Fruit fly (Drosophila melanogaster) whole organism, prepupa: Measurements from ENCODE around the gene CG14321.

Source experiments
- Blimp-1 ChIP-seq: fragments of 200-800 bp; sonication (Bioruptor generic); optimal IDR thresholded peaks from 3 replicates; lab custom pipeline; 2017; ENCODE audit warnings: missing biosample characterization, missing genetic modification characterization, mild to moderate bottlenecking, moderate library complexity, missing genetic modification reagents
- CG10631 ChIP-seq: fragments of 200-800 bp; sonication (Bioruptor generic); optimal IDR thresholded peaks from 2 replicates; lab custom pipeline; 2016; ENCODE audit warnings: missing biosample characterization, missing genetic modification characterization
- CG10669 ChIP-seq: fragments of 200-800 bp; sonication (Bioruptor generic); optimal IDR thresholded peaks from 3 replicates; lab custom pipeline; 2018; ENCODE audit warnings: missing biosample characterization, mild to moderate bottlenecking, missing genetic modification characterization, moderate library complexity
- CG11294 ChIP-seq: fragments of 200-800 bp; sonication (Bioruptor generic); IDR thresholded peaks from 2 replicates; pipeline ENCODE4 v1.3.6; 2022; ENCODE audit warnings: missing biosample characterization, missing genetic modification characterization
- CG11762 ChIP-seq: fragments of 200-800 bp; sonication (Bioruptor generic); optimal IDR thresholded peaks from 3 replicates; lab custom pipeline; 2016; ENCODE audit warnings: missing biosample characterization, missing genetic modification characterization; ENCODE audit not compliant: insufficient read depth
- CG11902 ChIP-seq: fragments of 200-800 bp; sonication (Bioruptor generic); optimal IDR thresholded peaks from 3 replicates; lab custom pipeline; 2016; ENCODE audit warnings: missing biosample characterization, missing genetic modification characterization
- CG1621 ChIP-seq: fragments of 200-800 bp; sonication (Bioruptor generic); optimal IDR thresholded peaks from 3 replicates; lab custom pipeline; 2018; ENCODE audit warnings: missing biosample characterization, mild to moderate bottlenecking, missing genetic modification characterization
- CG16779 ChIP-seq: fragments of 200-800 bp; sonication (Bioruptor generic); optimal IDR thresholded peaks from 3 replicates; lab custom pipeline; 2017; ENCODE audit warnings: missing biosample characterization, mild to moderate bottlenecking, missing genetic modification characterization
- CG3032 ChIP-seq: fragments of 200-800 bp; optimal IDR thresholded peaks from 2 replicates; lab custom pipeline; 2019; ENCODE audit warnings: missing biosample characterization, mild to moderate bottlenecking, missing genetic modification characterization, moderate library complexity
- CG31627 ChIP-seq: fragments of 200-800 bp; sonication (Bioruptor generic); optimal IDR thresholded peaks from 3 replicates; lab custom pipeline; 2016; ENCODE audit warnings: missing biosample characterization, missing genetic modification characterization
- CG32006 ChIP-seq: fragments of 200-800 bp; sonication (Bioruptor generic); optimal IDR thresholded peaks from 3 replicates; lab custom pipeline; 2017; ENCODE audit warnings: missing biosample characterization, mild to moderate bottlenecking, missing genetic modification characterization
- CG3919 ChIP-seq: fragments of 200-800 bp; sonication (Bioruptor generic); optimal IDR thresholded peaks from 3 replicates; lab custom pipeline; 2016; ENCODE audit warnings: missing biosample characterization, missing genetic modification characterization
- CG4318 ChIP-seq: fragments of 200-800 bp; sonication (Bioruptor generic); optimal IDR thresholded peaks from 3 replicates; lab custom pipeline; 2017; ENCODE audit warnings: missing biosample characterization, mild to moderate bottlenecking, missing genetic modification characterization
- CG6163 ChIP-seq: fragments of 200-800 bp; sonication (Bioruptor generic); IDR thresholded peaks from 3 replicates; pipeline ENCODE4 v1.3.6; 2022; ENCODE audit warnings: missing biosample characterization, missing genetic modification characterization
- CG6276 ChIP-seq: fragments of 200-800 bp; sonication (Bioruptor generic); optimal IDR thresholded peaks from 2 replicates; lab custom pipeline; 2017; ENCODE audit warnings: missing biosample characterization, mild to moderate bottlenecking, missing genetic modification characterization
- CG6792 ChIP-seq: fragments of 200-800 bp; sonication (Bioruptor generic); optimal IDR thresholded peaks from 3 replicates; lab custom pipeline; 2016; ENCODE audit warnings: missing biosample characterization, missing genetic modification characterization
- CG6854 ChIP-seq: fragments of 200-800 bp; sonication (Bioruptor generic); optimal IDR thresholded peaks from 2 replicates; lab custom pipeline; 2017; ENCODE audit warnings: missing biosample characterization, mild to moderate bottlenecking, missing genetic modification characterization
- CG7368 ChIP-seq: fragments of 200-800 bp; sonication (Bioruptor generic); optimal IDR thresholded peaks from 3 replicates; lab custom pipeline; 2016; ENCODE audit warnings: missing biosample characterization, missing genetic modification characterization
- CG8119 ChIP-seq: fragments of 200-800 bp; sonication (Bioruptor generic); IDR thresholded peaks from 3 replicates; pipeline ENCODE4 v1.3.6; 2022; ENCODE audit warnings: missing biosample characterization, missing genetic modification characterization
- CG8319 ChIP-seq: fragments of 200-800 bp; sonication (Bioruptor generic); optimal IDR thresholded peaks from 3 replicates; lab custom pipeline; 2016; ENCODE audit warnings: missing biosample characterization, missing genetic modification characterization
- CG9139 ChIP-seq: fragments of 200-800 bp; sonication (Bioruptor generic); optimal IDR thresholded peaks from 3 replicates; lab custom pipeline; 2017; ENCODE audit warnings: missing biosample characterization, mild to moderate bottlenecking, missing genetic modification characterization
- Eip78C ChIP-seq: fragments of 200-800 bp; sonication (Bioruptor generic); peaks from one replicate; lab custom pipeline; 2016; ENCODE audit warnings: missing biosample characterization, missing genetic modification characterization
- Eip93F ChIP-seq: fragments of 200-800 bp; sonication (Bioruptor generic); optimal IDR thresholded peaks from 2 replicates; lab custom pipeline; 2016; ENCODE audit warnings: missing biosample characterization, mild to moderate bottlenecking, missing genetic modification characterization
- Ets21C ChIP-seq: fragments of 200-800 bp; sonication (Bioruptor generic); optimal IDR thresholded peaks from 3 replicates; lab custom pipeline; 2016; ENCODE audit warnings: missing biosample characterization, missing genetic modification characterization
- Ets96B ChIP-seq: fragments of 200-800 bp; optimal IDR thresholded peaks from 2 replicates; lab custom pipeline; 2019; ENCODE audit warnings: missing biosample characterization, mild to moderate bottlenecking, missing genetic modification characterization, moderate library complexity
- Gug ChIP-seq: fragments of 200-800 bp; sonication (Bioruptor generic); IDR thresholded peaks from 2 replicates; pipeline ENCODE4 v1.3.6; 2022; ENCODE audit warnings: missing biosample characterization, missing genetic modification characterization
- Hr38 ChIP-seq: sonication (Bioruptor generic); optimal IDR thresholded peaks from 2 replicates; lab custom pipeline; 2016; ENCODE audit warnings: missing biosample characterization, missing genetic modification characterization
- Hr39 ChIP-seq: fragments of 200-800 bp; sonication (Bioruptor generic); optimal IDR thresholded peaks from 2 replicates; lab custom pipeline; 2016; ENCODE audit warnings: missing biosample characterization, missing genetic modification characterization
- Hr4 ChIP-seq: fragments of 200-800 bp; sonication (Bioruptor generic); optimal IDR thresholded peaks from 3 replicates; lab custom pipeline; 2016; ENCODE audit warnings: missing biosample characterization, missing genetic modification characterization
- Lpt ChIP-seq: fragments of 200-800 bp; sonication (Bioruptor generic); optimal IDR thresholded peaks from 3 replicates; lab custom pipeline; 2016; ENCODE audit warnings: missing biosample characterization, missing genetic modification characterization
- Met ChIP-seq: fragments of 200-800 bp; sonication (Bioruptor generic); optimal IDR thresholded peaks from 3 replicates; lab custom pipeline; 2016; ENCODE audit warnings: missing biosample characterization, missing genetic modification characterization
- OdsH ChIP-seq: fragments of 200-800 bp; sonication (Bioruptor generic); optimal IDR thresholded peaks from 3 replicates; lab custom pipeline; 2016; ENCODE audit warnings: missing biosample characterization, missing genetic modification characterization
- Smox ChIP-seq: fragments of 200-800 bp; sonication (Bioruptor generic); optimal IDR thresholded peaks from 3 replicates; lab custom pipeline; 2016; ENCODE audit warnings: missing biosample characterization, missing genetic modification characterization
- Sox102F ChIP-seq: fragments of 200-800 bp; sonication (Bioruptor generic); optimal IDR thresholded peaks from 2 replicates; lab custom pipeline; 2016; ENCODE audit warnings: missing biosample characterization, mild to moderate bottlenecking, missing genetic modification characterization
- Sox14 ChIP-seq: fragments of 200-800 bp; sonication (Bioruptor generic); optimal IDR thresholded peaks from 3 replicates; lab custom pipeline; 2016; ENCODE audit warnings: missing biosample characterization, missing genetic modification characterization
- Sox15 ChIP-seq: fragments of 200-800 bp; sonication (Bioruptor generic); optimal IDR thresholded peaks from 3 replicates; lab custom pipeline; 2016; ENCODE audit warnings: missing biosample characterization, missing genetic modification characterization
- achi ChIP-seq: fragments of 200-800 bp; sonication (Bioruptor generic); optimal IDR thresholded peaks from 3 replicates; lab custom pipeline; 2016; ENCODE audit warnings: missing biosample characterization, missing genetic modification characterization
- cyc ChIP-seq: fragments of 200-800 bp; sonication (Bioruptor generic); optimal IDR thresholded peaks from 3 replicates; lab custom pipeline; 2016; ENCODE audit warnings: missing biosample characterization, missing genetic modification characterization
- dac ChIP-seq: fragments of 200-800 bp; sonication (Bioruptor generic); optimal IDR thresholded peaks from 2 replicates; lab custom pipeline; 2017; ENCODE audit warnings: missing biosample characterization, mild to moderate bottlenecking, missing genetic modification characterization
- dsx ChIP-seq: fragments of 200-800 bp; optimal IDR thresholded peaks from 3 replicates; lab custom pipeline; 2019; ENCODE audit warnings: missing biosample characterization, mild to moderate bottlenecking, missing genetic modification characterization, moderate library complexity; ENCODE audit not compliant: poor library complexity, severe bottlenecking
- eg ChIP-seq: fragments of 200-800 bp; sonication (Bioruptor generic); IDR thresholded peaks from 3 replicates; pipeline ENCODE4 v1.3.6; 2022; ENCODE audit warnings: missing biosample characterization, missing genetic modification characterization
- esn ChIP-seq: fragments of 200-800 bp; sonication (Bioruptor generic); optimal IDR thresholded peaks from 2 replicates; lab custom pipeline; 2016; ENCODE audit warnings: missing biosample characterization, mild to moderate bottlenecking, missing genetic modification characterization, moderate library complexity
- fd59A ChIP-seq: fragments of 200-800 bp; sonication (Bioruptor generic); optimal IDR thresholded peaks from 2 replicates; lab custom pipeline; 2017; ENCODE audit warnings: missing biosample characterization, mild to moderate bottlenecking, missing genetic modification characterization, missing genetic modification reagents
- fd85E ChIP-seq: fragments of 200-800 bp; sonication (Bioruptor generic); optimal IDR thresholded peaks from 3 replicates; lab custom pipeline; 2016; ENCODE audit warnings: missing biosample characterization, missing genetic modification characterization
- lz ChIP-seq: fragments of 200-800 bp; sonication (Bioruptor generic); optimal IDR thresholded peaks from 3 replicates; lab custom pipeline; 2016; ENCODE audit warnings: missing biosample characterization, missing genetic modification characterization
- net ChIP-seq: fragments of 200-800 bp; sonication (Bioruptor generic); optimal IDR thresholded peaks from 3 replicates; lab custom pipeline; 2016; ENCODE audit warnings: missing biosample characterization, missing genetic modification characterization
- pdm3 ChIP-seq: fragments of 200-800 bp; sonication (Bioruptor generic); optimal IDR thresholded peaks from 3 replicates; lab custom pipeline; 2016; ENCODE audit warnings: missing biosample characterization, missing genetic modification characterization
- salr ChIP-seq, 2 experiments: fragments of 200-800 bp; sonication (Bioruptor generic); optimal IDR thresholded peaks; 3 replicates each; lab custom pipeline; 2016 to 2018; ENCODE audit warnings: missing biosample characterization in 2 of 2, missing genetic modification characterization in 2 of 2, mild to moderate bottlenecking in 1 of 2
- spab ChIP-seq: fragments of 200-800 bp; sonication (Bioruptor generic); optimal IDR thresholded peaks from 2 replicates; lab custom pipeline; 2017; ENCODE audit warnings: missing biosample characterization, mild to moderate bottlenecking, missing genetic modification characterization, missing genetic modification reagents
- ss ChIP-seq, 2 experiments: fragments of 200-800 bp; sonication (Bioruptor generic); optimal IDR thresholded peaks; 2 replicates in 1 of 2; 3 replicates in 1 of 2; lab custom pipeline; 2017 to 2018; ENCODE audit warnings: mild to moderate bottlenecking in 2 of 2, missing biosample characterization in 2 of 2, missing genetic modification characterization in 2 of 2, moderate library complexity in 1 of 2
- svp ChIP-seq: fragments of 200-800 bp; sonication (Bioruptor generic); peaks from one replicate; lab custom pipeline; 2016; ENCODE audit warnings: missing biosample characterization, missing genetic modification characterization
- topi ChIP-seq: fragments of 200-800 bp; sonication (Bioruptor generic); optimal IDR thresholded peaks from 3 replicates; lab custom pipeline; 2016; ENCODE audit warnings: missing biosample characterization, missing genetic modification characterization
- vri ChIP-seq: fragments of 200-800 bp; sonication (Bioruptor generic); optimal IDR thresholded peaks from 3 replicates; lab custom pipeline; 2016; ENCODE audit warnings: missing biosample characterization, mild to moderate bottlenecking, missing genetic modification characterization

CG14321 gene

dm6 chr3R:17781371-17781770 is 48.0 kb downstream of the CG14321 start:
- TF ChIP-seq CG6792 (peak; percentile 34), salr (GFP tag; optimal IDR thresholded peaks at IDR 0.05; lab: Kevin White, UChicago) (peak in 1 of 2 experiments; percentile 38), Hr38 (no peak), cyc (no peak), svp (GFP tag; lab: Kevin White, UChicago) (peak; percentile 61), CG3919 (GFP tag; lab: Kevin White, UChicago) (peak; percentile 54), Blimp-1 (GFP tag; lab: Kevin White, UChicago) (no peak), Ets96B (peak; percentile 41), Lpt (GFP tag; lab: Kevin White, UChicago) (peak; percentile 49), pdm3 (GFP tag; lab: Kevin White, UChicago) (peak; percentile 51), fd59A (GFP tag; lab: Kevin White, UChicago) (no peak), spab (GFP tag; lab: Kevin White, UChicago) (peak; percentile 7), CG31627 (GFP tag; lab: Kevin White, UChicago) (peak; percentile 22), CG10631 (peak; percentile 56), fd85E (no peak), CG11762 (GFP tag; lab: Kevin White, UChicago) (peak; percentile 24), Sox102F (no peak), Gug (peak; percentile 82), CG11294 (GFP tag; lab: Robert Waterston, UW) (peak; percentile 70), ss (GFP tag; optimal IDR thresholded peaks at IDR 0.05; lab: Kevin White, UChicago) (peak in 1 of 2 experiments; percentile 23), OdsH (GFP tag; lab: Kevin White, UChicago) (peak; percentile 32), Ets21C (GFP tag; lab: Kevin White, UChicago) (no peak), CG16779 (tag; lab: Kevin White, UChicago) (no peak), achi (peak; percentile 42), CG4318 (GFP tag; lab: Kevin White, UChicago) (peak; percentile 9), CG11902 (peak; percentile 21), Eip93F (GFP tag; lab: Kevin White, UChicago) (no peak), lz (GFP tag; lab: Kevin White, UChicago) (peak; percentile 16), CG9139 (GFP tag; lab: Kevin White, UChicago) (no peak), Sox15 (GFP tag; lab: Kevin White, UChicago) (no peak), CG7368 (GFP tag; lab: Kevin White, UChicago) (no peak), dsx (GFP tag; lab: Kevin White, UChicago) (peak; percentile 24), Hr4 (peak; percentile 71), Sox14 (GFP tag; lab: Kevin White, UChicago) (peak; percentile 10), CG3032 (peak; percentile 60), CG6854 (GFP tag; lab: Kevin White, UChicago) (no peak), CG8319 (GFP tag; lab: Kevin White, UChicago) (peak; percentile 35), net (GFP tag; lab: Kevin White, UChicago) (peak; percentile 34), CG6163 (peak; percentile 82), Eip78C (GFP tag; lab: Kevin White, UChicago) (peak; percentile 90), CG10669 (GFP tag; lab: Kevin White, UChicago) (peak; percentile 31), CG8119 (GFP tag; lab: Robert Waterston, UW) (peak; percentile 65), Smox (GFP tag; lab: Kevin White, UChicago) (no peak), Hr39 (GFP tag; lab: Kevin White, UChicago) (peak; percentile 37), CG1621 (tag; lab: Kevin White, UChicago) (no peak), CG6276 (peak; percentile 75), CG32006 (GFP tag; lab: Kevin White, UChicago) (peak; percentile 56), esn (no peak), eg (GFP tag; lab: Robert Waterston, UW) (peak; percentile 90), vri (GFP tag; lab: Kevin White, UChicago) (no peak), topi (GFP tag; lab: Kevin White, UChicago) (peak; percentile 37), Met (GFP tag; lab: Kevin White, UChicago) (no peak), dac (GFP tag; lab: Kevin White, UChicago) (no peak)
